Worm (Caenorhabditis elegans): ENCODE data around the gene Y41C4A.32.
A peak's percentile ranks its signal among the peaks of the same experiment; 100 is the strongest.

Gene Y41C4A.32

DNA sequence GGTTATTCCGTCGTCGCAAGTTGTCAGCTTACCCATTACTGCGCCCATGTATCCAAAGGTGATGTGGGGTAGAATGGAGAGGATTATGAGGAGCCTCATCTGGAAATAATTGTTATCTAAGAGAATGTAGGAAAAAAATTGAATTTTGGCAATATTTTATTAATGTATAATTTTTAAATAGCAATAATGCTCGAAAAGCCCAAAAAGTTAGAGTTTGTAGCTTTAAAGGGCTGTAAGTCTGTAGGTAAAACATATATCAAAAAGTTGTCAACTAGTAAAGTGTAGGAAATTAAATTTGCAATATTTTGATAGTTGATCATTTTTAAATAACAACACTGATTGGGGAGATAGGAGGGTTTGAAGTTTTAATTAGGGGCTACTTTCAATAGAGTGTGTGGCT is 12.8 kb upstream of the Y41C4A.32 start, which contains the start of gene Y41C4A.8:
Gene Y41C4A.8 (minus strand): TSS at position 101 of the 400 bp plus-strand sequence.
- TF ChIP-seq unc-39 (tag; optimal IDR thresholded peaks at IDR 0.05) (no peak), ceh-28 (tag; optimal IDR thresholded peaks at IDR 0.05) (no peak), tbx-2 (tag; optimal IDR thresholded peaks at IDR 0.05) (no peak), ztf-4 (tag; optimal IDR thresholded peaks at IDR 0.05) (no peak), ceh-82 (tag; optimal IDR thresholded peaks at IDR 0.05) (no peak), nhr-23 (tag; optimal IDR thresholded peaks at IDR 0.05) (no peak), ama-1 (optimal IDR thresholded peaks at IDR 0.05) (no peak), elt-2 (tag; optimal IDR thresholded peaks at IDR 0.05) (no peak), ztf-11 (tag; optimal IDR thresholded peaks at IDR 0.05) (no peak), fkh-2 (tag; optimal IDR thresholded peaks at IDR 0.05) (no peak)

DNA sequence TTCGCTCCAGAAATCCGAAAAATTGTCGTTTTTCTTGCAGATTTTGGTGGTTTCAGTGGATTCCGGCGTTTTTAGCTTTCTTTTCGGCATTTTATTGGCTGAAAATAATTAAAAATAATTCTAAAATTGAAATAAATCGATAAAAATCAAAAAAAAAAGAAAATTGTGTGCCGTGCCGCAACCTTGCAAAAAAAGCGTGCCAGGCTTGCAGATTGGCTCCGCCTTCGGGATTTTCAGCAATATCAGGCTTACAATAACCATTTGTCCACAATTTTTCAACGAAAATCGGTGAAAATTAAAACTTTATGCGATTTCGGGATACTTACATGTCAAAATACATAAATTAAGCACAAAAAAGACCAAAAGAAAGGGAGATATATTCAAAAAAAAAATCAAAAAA is 3.0 kb upstream of the Y41C4A.32 start, which contains the start of gene Y41C4A.9:
Gene Y41C4A.9 (minus strand): TSS at position 98 of the 400 bp plus-strand sequence.
- TF ChIP-seq ama-1 (optimal IDR thresholded peaks at IDR 0.05) (no peak), unc-39 (tag; optimal IDR thresholded peaks at IDR 0.05) (no peak), R02D3.7 (tag; optimal IDR thresholded peaks at IDR 0.05) (no peak), sea-2 (GFP tag; optimal IDR thresholded peaks at IDR 0.05) (no peak)

DNA sequence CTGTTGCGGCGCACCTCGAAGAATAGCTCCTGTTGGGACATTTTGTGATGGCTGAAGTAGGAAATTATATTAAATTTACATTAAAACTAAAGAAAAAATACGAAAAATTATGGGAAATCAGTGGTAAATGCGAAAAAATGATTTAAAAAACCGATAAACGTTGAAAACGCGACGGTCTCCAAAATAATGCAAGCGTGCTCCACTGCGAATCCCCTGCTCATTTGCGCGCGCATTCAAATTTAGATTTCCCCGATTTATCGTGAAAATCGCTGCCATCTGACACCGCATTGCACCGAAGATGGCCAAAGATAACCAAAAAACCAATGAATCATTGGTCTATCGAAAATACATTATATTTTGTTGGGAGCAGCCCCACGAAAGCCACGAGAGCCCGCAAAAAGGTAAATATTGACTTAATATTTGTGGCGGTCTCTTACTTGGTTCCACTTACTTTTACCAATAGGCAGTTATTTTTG is 2.1 kb upstream of the Y41C4A.32 start, which contains the start of the genes elb-1 and Y41C4A.11:
Gene elb-1 (minus strand): TSS at position 51 of the 476 bp plus-strand sequence.
Gene Y41C4A.11 (plus strand): TSS at position 461 of the 476 bp plus-strand sequence.
- TF ChIP-seq nhr-25 (tag; optimal IDR thresholded peaks at IDR 0.05) (peak; percentile 47), tbx-2 (tag; optimal IDR thresholded peaks at IDR 0.05) (peak; percentile 7), pqm-1 (tag; optimal IDR thresholded peaks at IDR 0.05) (no peak), nhr-28 (tag; optimal IDR thresholded peaks at IDR 0.05) (no peak), daf-12 (tag; optimal IDR thresholded peaks at IDR 0.05) (no peak), ZK546.5 (tag; optimal IDR thresholded peaks at IDR 0.05) (no peak), snpc-4 (tag; optimal IDR thresholded peaks at IDR 0.05) (peak; percentile 42), mml-1 (tag; optimal IDR thresholded peaks at IDR 0.05) (no peak), egl-5 (tag; optimal IDR thresholded peaks at IDR 0.05) (no peak), jun-1 (tag; optimal IDR thresholded peaks at IDR 0.05) (no peak), nfya-1 (tag; optimal IDR thresholded peaks at IDR 0.05; ENCODE audit: insufficient read depth) (peak; percentile 64), aly-2 (tag; optimal IDR thresholded peaks at IDR 0.05) (no peak), nhr-23 (tag; optimal IDR thresholded peaks at IDR 0.05) (peak; percentile 55), ama-1 (optimal IDR thresholded peaks at IDR 0.05) (no peak), pha-4 (tag; optimal IDR thresholded peaks at IDR 0.05) (peak; percentile 98), zag-1 (tag; optimal IDR thresholded peaks at IDR 0.05) (no peak), nhr-237 (tag; optimal IDR thresholded peaks at IDR 0.05) (no peak), ztf-11 (tag; optimal IDR thresholded peaks at IDR 0.05) (no peak), R02D3.7 (tag; optimal IDR thresholded peaks at IDR 0.05) (no peak), lin-15B (tag; optimal IDR thresholded peaks at IDR 0.05) (peak; percentile 81), skn-1 (tag; optimal IDR thresholded peaks at IDR 0.05) (peak; percentile 3), elt-3 (tag; optimal IDR thresholded peaks at IDR 0.05) (no peak), nhr-11 (tag; optimal IDR thresholded peaks at IDR 0.05) (no peak), ceh-82 (tag; optimal IDR thresholded peaks at IDR 0.05) (no peak), unc-39 (tag; optimal IDR thresholded peaks at IDR 0.05) (no peak), lin-39 (tag; optimal IDR thresholded peaks at IDR 0.05) (peak; percentile 9), ceh-28 (tag; optimal IDR thresholded peaks at IDR 0.05) (peak; percentile 37), egl-27 (tag; optimal IDR thresholded peaks at IDR 0.05) (no peak), mdl-1 (tag; optimal IDR thresholded peaks at IDR 0.05) (no peak), fkh-10 (GFP tag; optimal IDR thresholded peaks at IDR 0.05) (no peak), nhr-43 (tag; optimal IDR thresholded peaks at IDR 0.05; ENCODE audit: poor library complexity, severe bottlenecking) (no peak), hmg-11 (tag; optimal IDR thresholded peaks at IDR 0.05) (peak; percentile 85), elt-2 (tag; optimal IDR thresholded peaks at IDR 0.05) (peak; percentile 25)

DNA sequence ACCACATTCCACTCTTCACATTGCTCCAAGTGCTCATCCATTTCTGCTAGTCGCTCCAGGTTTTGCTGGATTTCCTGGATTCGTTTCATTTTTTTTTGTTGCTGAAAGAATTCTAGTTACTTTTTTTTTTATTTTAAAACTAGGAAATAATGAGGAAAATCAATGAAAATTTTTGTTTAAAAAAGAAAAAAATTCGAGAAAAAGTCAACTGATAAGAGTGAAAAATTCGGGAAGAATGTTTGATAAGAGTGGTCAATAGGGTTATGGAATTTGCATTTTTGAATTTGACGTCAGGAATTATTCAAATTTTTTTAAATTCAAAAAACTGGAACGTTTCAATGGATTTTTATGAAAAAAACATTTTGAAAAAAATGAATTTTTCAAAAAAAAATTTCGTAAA is 5.1 kb downstream of the Y41C4A.32 start, which contains the start of gene Y41C4A.12:
Gene Y41C4A.12 (minus strand): TSS at position 101 of the 400 bp plus-strand sequence.
- TF ChIP-seq snpc-4 (tag; optimal IDR thresholded peaks at IDR 0.05), result no peak
- TF ChIP-seq elt-3 (tag; optimal IDR thresholded peaks at IDR 0.05), result no peak
- TF ChIP-seq nhr-43 (tag; optimal IDR thresholded peaks at IDR 0.05; ENCODE audit: poor library complexity, severe bottlenecking), result no peak
- no peak for TF ChIP-seq ceh-82 (tag; optimal IDR thresholded peaks at IDR 0.05)
- no peak for TF ChIP-seq ZK546.5 (tag; optimal IDR thresholded peaks at IDR 0.05)
- TF ChIP-seq pha-4 (tag; optimal IDR thresholded peaks at IDR 0.05), result no peak
- TF ChIP-seq aly-2 (tag; optimal IDR thresholded peaks at IDR 0.05), result no peak
- no peak for TF ChIP-seq lin-15B (tag; optimal IDR thresholded peaks at IDR 0.05)
- no peak for TF ChIP-seq unc-39 (tag; optimal IDR thresholded peaks at IDR 0.05)
- no peak for TF ChIP-seq ama-1 (optimal IDR thresholded peaks at IDR 0.05)
- TF ChIP-seq egl-27 (tag; optimal IDR thresholded peaks at IDR 0.05), result no peak
- TF ChIP-seq nhr-25 (tag; optimal IDR thresholded peaks at IDR 0.05), result no peak
- no peak for TF ChIP-seq skn-1 (tag; optimal IDR thresholded peaks at IDR 0.05)
- TF ChIP-seq jun-1 (tag; optimal IDR thresholded peaks at IDR 0.05), result no peak
- TF ChIP-seq ceh-16 (tag; optimal IDR thresholded peaks at IDR 0.05), result no peak

Data from whole organism, L3 larva.